Fruit fly (Drosophila melanogaster) whole organism, embryonic: ENCODE results near the gene U2af50.

Experiments used
- CG2889 ChIP-seq: fragments of 200-800 bp; sonication (Bioruptor generic); IDR thresholded peaks from 3 replicates; pipeline ENCODE4 v1.3.6; 2022; ENCODE audit warnings: missing biosample characterization, missing genetic modification characterization
- CG30431 ChIP-seq: fragments of 200-800 bp; sonication (Bioruptor generic); optimal IDR thresholded peaks from 2 replicates; lab custom pipeline; 2017; ENCODE audit warnings: missing biosample characterization, missing genetic modification characterization
- CkIIα-i1 ChIP-seq: fragments of 200-800 bp; sonication (Bioruptor generic); IDR thresholded peaks from 2 replicates; pipeline ENCODE4 v1.3.6; 2022; ENCODE audit warnings: missing biosample characterization, missing genetic modification characterization
- Deaf1 ChIP-seq: fragments of 200-800 bp; optimal IDR thresholded peaks from 3 replicates; lab custom pipeline; 2019; ENCODE audit warnings: missing biosample characterization, mild to moderate bottlenecking, missing genetic modification characterization, moderate library complexity
- H2.0 ChIP-seq: fragments of 200-800 bp; sonication (Bioruptor generic); IDR thresholded peaks from 2 replicates; pipeline ENCODE4 v1.3.6; 2022; ENCODE audit warnings: missing biosample characterization, missing genetic modification characterization
- HLH3B ChIP-seq: fragments of 200-800 bp; sonication (Bioruptor generic); IDR thresholded peaks from 2 replicates; pipeline ENCODE4 v1.3.6; 2022; ENCODE audit warnings: missing biosample characterization, missing genetic modification characterization
- knrl ChIP-seq: fragments of 200-800 bp; sonication (Bioruptor generic); IDR thresholded peaks from 3 replicates; pipeline ENCODE4 v1.3.6; 2022; ENCODE audit warnings: missing biosample characterization, missing genetic modification characterization; ENCODE audit not compliant: partially characterized antibody
- sug ChIP-seq: fragments of 200-800 bp; optimal IDR thresholded peaks from 2 replicates; lab custom pipeline; 2019; ENCODE audit warnings: missing biosample characterization, mild to moderate bottlenecking, missing genetic modification characterization, moderate library complexity

U2af50 gene

dm6 chrX:16308310-16308918 is 50.4 kb downstream of the U2af50 start, which contains the start of gene Had1 (continued):
- TF ChIP-seq HLH3B, result no peak
- TF ChIP-seq CkIIα-i1 (GFP tag; lab: Robert Waterston, UW), result no peak
- TF ChIP-seq CG2889 (GFP tag; lab: Robert Waterston, UW), result no peak
- TF ChIP-seq knrl (GFP tag; lab: Robert Waterston, UW), result no peak
- TF ChIP-seq H2.0 (GFP tag; lab: Robert Waterston, UW), result no peak
- TF ChIP-seq Deaf1 (tag; lab: Kevin White, UChicago), result peak; percentile 71
- peak; percentile 85 for TF ChIP-seq sug (tag; lab: Kevin White, UChicago)
- no peak for TF ChIP-seq CG30431 (GFP tag; lab: Kevin White, UChicago)
